Worm (Caenorhabditis elegans) whole organism, early embryonic: ENCODE measurements around the gene T01D1.8.

ENCODE experiments used
- F13C5.2 ChIP-seq: sonication (generic microtip); optimal IDR thresholded peaks from 2 replicates; lab custom pipeline; 2017; ENCODE audit warnings: mild to moderate bottlenecking, missing genetic modification characterization, inconsistent platforms, missing compliant biosample characterization
- aly-1 ChIP-seq: sonication (generic microtip); optimal IDR thresholded peaks from 2 replicates; lab custom pipeline; 2016; ENCODE audit warnings: missing genetic modification characterization, missing compliant biosample characterization
- ama-1 ChIP-seq: fragments of 150-350 bp; optimal IDR thresholded peaks from 2 replicates; lab custom pipeline; 2014
- ceh-13 ChIP-seq: fragments of 200-800 bp; sonication (Bioruptor generic); optimal IDR thresholded peaks from 2 replicates; lab custom pipeline; 2018; ENCODE audit warnings: mild to moderate bottlenecking, missing genetic modification characterization, missing compliant biosample characterization
- flt-1 ChIP-seq: fragments of 200-800 bp; sonication (Bioruptor generic); IDR thresholded peaks from 2 replicates; pipeline ENCODE4 v1.3.6; 2022; ENCODE audit warnings: missing genetic modification characterization, missing compliant biosample characterization

ce11 chrII:162182-162581, 24.4 kb upstream of the T01D1.8 start, which contains the start of gene etr-1:
- TF ChIP-seq ceh-13 (GFP tag; lab: Kevin White, UChicago) (no peak), ama-1 (lab: Kevin White, UChicago) (no peak), aly-1 (tag; lab: Kevin White, UChicago) (no peak), flt-1 (GFP tag; lab: Robert Waterston, UW) (no peak), F13C5.2 (tag; lab: Kevin White, UChicago) (no peak)
